Fruit fly (Drosophila melanogaster): ENCODE measurements around the gene Btk.

Gene Btk

dm6 chr2L:8212666-8213270 lies 88.1 kb downstream of the Btk start, which contains the start of the genes CG8372 and CG8360 (continued):
- TF ChIP-seq usp (GFP tag; optimal IDR thresholded peaks at IDR 0.05) (no peak), jing (GFP tag; optimal IDR thresholded peaks at IDR 0.05) (peak; percentile 99), CG14014 (GFP tag; IDR thresholded peaks at IDR 0.05) (peak; percentile 99), CG33557 (GFP tag; optimal IDR thresholded peaks at IDR 0.05) (peak; percentile 95), bowl (GFP tag; IDR thresholded peaks at IDR 0.05) (peak; percentile 97), CG14441 (GFP tag; IDR thresholded peaks at IDR 0.05) (peak; percentile 99), odd (GFP tag; optimal IDR thresholded peaks at IDR 0.05) (peak; percentile 97), Tbp (GFP tag; optimal IDR thresholded peaks at IDR 0.05) (no peak), CG11093 (GFP tag; IDR thresholded peaks at IDR 0.05) (peak; percentile 99), TFAM (GFP tag; optimal IDR thresholded peaks at IDR 0.05) (peak; percentile 90), CG5953 (GFP tag; IDR thresholded peaks at IDR 0.05) (peak; percentile 98), CG8478 (optimal IDR thresholded peaks at IDR 0.05) (no peak), gfzf (GFP tag; optimal IDR thresholded peaks at IDR 0.05) (peak; percentile 46), cg (GFP tag; optimal IDR thresholded peaks at IDR 0.05) (peak; percentile 8), HmgZ (tag; optimal IDR thresholded peaks at IDR 0.05) (peak; percentile 99), CG43689 (GFP tag; IDR thresholded peaks at IDR 0.05) (peak; percentile 98), CG33213 (GFP tag; optimal IDR thresholded peaks at IDR 0.05) (peak; percentile 99), phol (tag; optimal IDR thresholded peaks at IDR 0.05) (peak; percentile 99), CG13123 (GFP tag; optimal IDR thresholded peaks at IDR 0.05) (peak; percentile 98), CG17829 (tag; optimal IDR thresholded peaks at IDR 0.05) (peak; percentile 98), Dbx (GFP tag; IDR thresholded peaks at IDR 0.05) (peak; percentile 98), CG1832 (GFP tag; optimal IDR thresholded peaks at IDR 0.05) (no peak), dimm (GFP tag; IDR thresholded peaks at IDR 0.05) (peak; percentile 98), pnt (GFP tag; optimal IDR thresholded peaks at IDR 0.05) (peak; percentile 99), CG18476 (GFP tag; optimal IDR thresholded peaks at IDR 0.05) (peak; percentile 98), nmo (GFP tag; optimal IDR thresholded peaks at IDR 0.05) (peak; percentile 99), CG9727 (GFP tag; optimal IDR thresholded peaks at IDR 0.05) (peak; percentile 98), trh (GFP tag; optimal IDR thresholded peaks at IDR 0.05) (peak; percentile 98), salm (tag; optimal IDR thresholded peaks at IDR 0.05) (peak; percentile 94), HLH54F (GFP tag; optimal IDR thresholded peaks at IDR 0.05) (peak; percentile 99), CG11504 (tag; optimal IDR thresholded peaks at IDR 0.05) (peak; percentile 96), sc (optimal IDR thresholded peaks at IDR 0.05) (no peak), sc (GFP tag; optimal IDR thresholded peaks at IDR 0.05) (peak; percentile 96), CG17612 (GFP tag; IDR thresholded peaks at IDR 0.05) (peak; percentile 97), sob (GFP tag; IDR thresholded peaks at IDR 0.05) (peak; percentile 99), CG16779 (GFP tag; IDR thresholded peaks at IDR 0.05) (peak; percentile 98), CG6683 (GFP tag; optimal IDR thresholded peaks at IDR 0.05) (peak; percentile 95), Dll (GFP tag; IDR thresholded peaks at IDR 0.05; ENCODE audit: partially characterized antibody) (peak; percentile 74)

dm6 chr2L:8211070-8211469 lies 89.8 kb downstream of the Btk start, which contains the start of gene Ssb-c31a:
TSS of gene Ssb-c31a (plus strand) at chr2L:8211347.
- TF ChIP-seq nmo (GFP tag; optimal IDR thresholded peaks at IDR 0.05) (peak; percentile 64), cato (GFP tag; optimal IDR thresholded peaks at IDR 0.05; ENCODE audit: borderline replicate concordance) (peak; percentile 11), aop (GFP tag; IDR thresholded peaks at IDR 0.05) (no peak), Atf-2 (GFP tag; optimal IDR thresholded peaks at IDR 0.05) (peak; percentile 51), Sry-δ (GFP tag; optimal IDR thresholded peaks at IDR 0.05) (peak; percentile 84), trh (GFP tag; optimal IDR thresholded peaks at IDR 0.05) (no peak), ATbp (GFP tag; optimal IDR thresholded peaks at IDR 0.05) (no peak), CG11456 (GFP tag; IDR thresholded peaks at IDR 0.05) (no peak), scrt (GFP tag; optimal IDR thresholded peaks at IDR 0.05) (peak; percentile 6), CG9932 (GFP tag; IDR thresholded peaks at IDR 0.05) (peak; percentile 81), CG16779 (GFP tag; IDR thresholded peaks at IDR 0.05) (no peak), z (GFP tag; IDR thresholded peaks at IDR 0.05) (no peak), tio (GFP tag; optimal IDR thresholded peaks at IDR 0.05) (no peak), CG18476 (GFP tag; optimal IDR thresholded peaks at IDR 0.05) (peak; percentile 49), Aef1 (GFP tag; IDR thresholded peaks at IDR 0.05) (0 out of 3 replicates have a peak, but pooled peaks have one; percentile 14), CG6175 (GFP tag; IDR thresholded peaks at IDR 0.05) (no peak), D19A (tag; optimal IDR thresholded peaks at IDR 0.05) (no peak), Dad (GFP tag; optimal IDR thresholded peaks at IDR 0.05) (peak; percentile 57), Med (GFP tag) (peak; percentile 89)

Data from whole organism, embryonic.